Fruit fly (Drosophila melanogaster) whole organism, embryonic: Measurements from ENCODE around the gene PGAP2.
A peak's percentile ranks its signal among the peaks of the same experiment; 100 is the strongest.

Experiments
- CG10431 ChIP-seq: fragments of 200-800 bp; sonication (Bioruptor generic); optimal IDR thresholded peaks from 3 replicates; lab custom pipeline; 2018; ENCODE audit warnings: missing biosample characterization, mild to moderate bottlenecking, missing genetic modification characterization
- CG10959 ChIP-seq: fragments of 200-800 bp; sonication (Bioruptor generic); IDR thresholded peaks from 2 replicates; pipeline ENCODE4 v1.3.6; 2022; ENCODE audit warnings: missing biosample characterization, missing genetic modification characterization
- CG11085 ChIP-seq: fragments of 200-800 bp; sonication (Bioruptor generic); IDR thresholded peaks from 2 replicates; pipeline ENCODE4 v1.3.6; 2022; ENCODE audit warnings: missing biosample characterization, missing genetic modification characterization
- CG11247 ChIP-seq: fragments of 200-800 bp; sonication (Bioruptor generic); IDR thresholded peaks from 2 replicates; pipeline ENCODE4 v1.3.6; 2022; ENCODE audit warnings: missing biosample characterization, missing genetic modification characterization
- CG12104 ChIP-seq: fragments of 200-800 bp; sonication (Bioruptor generic); optimal IDR thresholded peaks from 3 replicates; lab custom pipeline; 2016; ENCODE audit warnings: missing biosample characterization, missing genetic modification characterization
- CG13894 ChIP-seq: fragments of 200-800 bp; sonication (Bioruptor generic); optimal IDR thresholded peaks from 3 replicates; lab custom pipeline; 2018; ENCODE audit warnings: missing biosample characterization, mild to moderate bottlenecking, missing genetic modification characterization, moderate library complexity
- CG1529 ChIP-seq: fragments of 200-800 bp; sonication (Bioruptor generic); optimal IDR thresholded peaks from 3 replicates; lab custom pipeline; 2018; ENCODE audit warnings: missing biosample characterization, missing genetic modification characterization
- CG1603 ChIP-seq: fragments of 200-800 bp; sonication (Bioruptor generic); optimal IDR thresholded peaks from 2 replicates; lab custom pipeline; 2019; ENCODE audit warnings: missing biosample characterization, mild to moderate bottlenecking, missing genetic modification characterization, moderate library complexity
- CG16779 ChIP-seq: fragments of 200-800 bp; sonication (Bioruptor generic); IDR thresholded peaks from 2 replicates; pipeline ENCODE4 v1.3.6; 2022; ENCODE audit warnings: missing biosample characterization, missing genetic modification characterization
- CG17912 ChIP-seq: fragments of 200-800 bp; sonication (Bioruptor generic); optimal IDR thresholded peaks from 2 replicates; lab custom pipeline; 2018; ENCODE audit warnings: missing biosample characterization, mild to moderate bottlenecking, missing genetic modification characterization
- CG2116 ChIP-seq: fragments of 200-800 bp; sonication (Bioruptor generic); optimal IDR thresholded peaks from 3 replicates; lab custom pipeline; 2018; ENCODE audit warnings: missing biosample characterization, mild to moderate bottlenecking, missing genetic modification characterization
- CG31224 ChIP-seq: fragments of 200-800 bp; sonication (Bioruptor generic); IDR thresholded peaks from 2 replicates; pipeline ENCODE4 v1.3.6; 2022; ENCODE audit warnings: missing biosample characterization, missing genetic modification characterization
- CG32767 ChIP-seq: fragments of 200-800 bp; sonication (Bioruptor generic); IDR thresholded peaks from 2 replicates; pipeline ENCODE4 v1.3.6; 2022; ENCODE audit warnings: missing biosample characterization, missing genetic modification characterization
- CG33557 ChIP-seq: fragments of 200-800 bp; sonication (Bioruptor generic); optimal IDR thresholded peaks from 2 replicates; lab custom pipeline; 2019; ENCODE audit warnings: missing biosample characterization, mild to moderate bottlenecking, missing genetic modification characterization, moderate library complexity
- CG34422 ChIP-seq: fragments of 200-800 bp; sonication (Bioruptor generic); IDR thresholded peaks from 3 replicates; pipeline ENCODE4 v1.3.6; 2022; ENCODE audit warnings: missing biosample characterization, missing genetic modification characterization
- CG4328 ChIP-seq: fragments of 200-800 bp; sonication (Bioruptor generic); optimal IDR thresholded peaks from 3 replicates; lab custom pipeline; 2017; ENCODE audit warnings: missing biosample characterization, missing genetic modification reagents, missing genetic modification characterization
- CG5953 ChIP-seq: fragments of 200-800 bp; sonication (Bioruptor generic); IDR thresholded peaks from 2 replicates; pipeline ENCODE4 v1.3.6; 2022; ENCODE audit warnings: missing biosample characterization, missing genetic modification characterization
- CG7271 ChIP-seq: fragments of 200-800 bp; sonication (Bioruptor generic); optimal IDR thresholded peaks from 2 replicates; lab custom pipeline; 2018; ENCODE audit warnings: missing biosample characterization, mild to moderate bottlenecking, missing genetic modification characterization, moderate library complexity
- CG8478 ChIP-seq: fragments of >200 bp; optimal IDR thresholded peaks from 2 replicates; lab custom pipeline; 2018
- D ChIP-seq, 2 experiments: fragments of 200-800 bp in 1 of 2; fragments of >200 bp in 1 of 2; sonication (Bioruptor generic) in 1 of 2; optimal IDR thresholded peaks; 2 replicates in 1 of 2; 3 replicates in 1 of 2; lab custom pipeline; 2017; ENCODE audit warnings: mild to moderate bottlenecking in 1 of 2, missing biosample characterization in 1 of 2, missing genetic modification characterization in 1 of 2, missing genetic modification reagents in 1 of 2
- Ets65A ChIP-seq: fragments of 200-800 bp; sonication (Bioruptor generic); peaks from one replicate; lab custom pipeline; 2016; ENCODE audit warnings: missing biosample characterization, missing genetic modification characterization
- Fer3 ChIP-seq: fragments of 200-800 bp; sonication (Bioruptor generic); optimal IDR thresholded peaks from 2 replicates; lab custom pipeline; 2018; ENCODE audit warnings: missing biosample characterization, mild to moderate bottlenecking, missing genetic modification characterization, moderate library complexity
- Hr3 ChIP-seq: fragments of 200-800 bp; sonication (Bioruptor generic); optimal IDR thresholded peaks from 3 replicates; lab custom pipeline; 2016; ENCODE audit warnings: missing biosample characterization, missing genetic modification characterization
- MESR4 ChIP-seq: fragments of 200-800 bp; sonication (Bioruptor generic); optimal IDR thresholded peaks from 2 replicates; lab custom pipeline; 2018; ENCODE audit warnings: missing biosample characterization, mild to moderate bottlenecking, missing genetic modification characterization, moderate library complexity
- NfI ChIP-seq: fragments of 200-800 bp; sonication (Bioruptor generic); optimal IDR thresholded peaks from 3 replicates; lab custom pipeline; 2018; ENCODE audit warnings: missing biosample characterization, mild to moderate bottlenecking, missing genetic modification characterization, moderate library complexity
- Sox102F ChIP-seq: fragments of 200-800 bp; sonication (Bioruptor generic); optimal IDR thresholded peaks from 2 replicates; lab custom pipeline; 2018; ENCODE audit warnings: missing biosample characterization, mild to moderate bottlenecking, missing genetic modification characterization, moderate library complexity
- ac ChIP-seq: fragments of 200-800 bp; sonication (Bioruptor generic); optimal IDR thresholded peaks from 3 replicates; lab custom pipeline; 2017; ENCODE audit warnings: missing biosample characterization, mild to moderate bottlenecking, missing genetic modification characterization
- amos ChIP-seq: fragments of 200-800 bp; sonication (Bioruptor generic); IDR thresholded peaks from 2 replicates; pipeline ENCODE4 v1.3.6; 2022; ENCODE audit warnings: missing biosample characterization, missing genetic modification characterization; ENCODE audit not compliant: partially characterized antibody
- ase ChIP-seq: fragments of 200-800 bp; sonication (Bioruptor generic); IDR thresholded peaks from 3 replicates; pipeline ENCODE4 v1.3.6; 2022; ENCODE audit warnings: missing biosample characterization, missing genetic modification characterization
- ato ChIP-seq: fragments of 200-800 bp; sonication (Bioruptor generic); IDR thresholded peaks from 2 replicates; pipeline ENCODE4 v1.3.6; 2022; ENCODE audit warnings: missing biosample characterization, missing genetic modification characterization; ENCODE audit not compliant: partially characterized antibody
- az2 ChIP-seq: fragments of 200-800 bp; sonication (Bioruptor generic); optimal IDR thresholded peaks from 3 replicates; lab custom pipeline; 2016; ENCODE audit warnings: missing biosample characterization, missing genetic modification characterization
- bsh ChIP-seq, 2 experiments: fragments of 200-800 bp; sonication (Bioruptor generic); optimal IDR thresholded peaks; 2 replicates each; lab custom pipeline; 2017 to 2018; ENCODE audit warnings: mild to moderate bottlenecking in 2 of 2, missing biosample characterization in 2 of 2, missing genetic modification characterization in 2 of 2, moderate library complexity in 1 of 2
- btn ChIP-seq: fragments of 200-800 bp; sonication (Bioruptor generic); optimal IDR thresholded peaks from 2 replicates; lab custom pipeline; 2016; ENCODE audit warnings: missing biosample characterization, missing genetic modification characterization
- chm ChIP-seq: fragments of 200-800 bp; sonication (Bioruptor generic); IDR thresholded peaks from 2 replicates; pipeline ENCODE4 v1.3.6; 2022; ENCODE audit warnings: missing biosample characterization, missing genetic modification characterization
- crc ChIP-seq: fragments of 200-800 bp; sonication (Bioruptor generic); optimal IDR thresholded peaks from 2 replicates; lab custom pipeline; 2016; ENCODE audit warnings: missing biosample characterization, missing genetic modification characterization
- dpn ChIP-seq, 2 experiments: fragments of 200-800 bp; sonication (Bioruptor generic); optimal IDR thresholded peaks; 3 replicates each; lab custom pipeline; 2016; ENCODE audit warnings: missing biosample characterization in 2 of 2, missing genetic modification characterization in 2 of 2
- ems ChIP-seq: fragments of 200-800 bp; sonication (Bioruptor generic); optimal IDR thresholded peaks from 3 replicates; lab custom pipeline; 2016; ENCODE audit warnings: missing biosample characterization, missing genetic modification characterization
- gfzf ChIP-seq: fragments of 200-800 bp; sonication (Bioruptor generic); optimal IDR thresholded peaks from 2 replicates; lab custom pipeline; 2016; ENCODE audit warnings: missing biosample characterization, mild to moderate bottlenecking, missing genetic modification characterization, moderate library complexity
- gsb ChIP-seq: fragments of 200-800 bp; sonication (Bioruptor generic); IDR thresholded peaks from 2 replicates; pipeline ENCODE4 v1.3.6; 2022; ENCODE audit warnings: missing biosample characterization, missing genetic modification characterization
- hkb ChIP-seq, 2 experiments: fragments of 200-800 bp in 1 of 2; fragments of >200 bp in 1 of 2; sonication (Bioruptor generic) in 1 of 2; IDR thresholded peaks in 1 of 2; optimal IDR thresholded peaks in 1 of 2; 2 replicates each; pipeline versions ENCODE4 v1.3.6 to Lab custom; 2017 to 2022; ENCODE audit warnings: missing biosample characterization in 1 of 2, missing genetic modification characterization in 1 of 2
- ken ChIP-seq: fragments of 200-800 bp; sonication (Bioruptor generic); IDR thresholded peaks from 3 replicates; pipeline ENCODE4 v1.3.6; 2022; ENCODE audit warnings: missing biosample characterization, missing genetic modification characterization
- maf-S ChIP-seq: fragments of 200-800 bp; sonication (Bioruptor generic); optimal IDR thresholded peaks from 2 replicates; lab custom pipeline; 2016; ENCODE audit warnings: missing biosample characterization, missing genetic modification characterization
- mirr ChIP-seq: fragments of 200-800 bp; sonication (Bioruptor generic); optimal IDR thresholded peaks from 3 replicates; lab custom pipeline; 2018; ENCODE audit warnings: missing biosample characterization, mild to moderate bottlenecking, missing genetic modification characterization
- nmo ChIP-seq: fragments of 200-800 bp; sonication (Bioruptor generic); optimal IDR thresholded peaks from 2 replicates; lab custom pipeline; 2018; ENCODE audit warnings: missing biosample characterization, mild to moderate bottlenecking, missing genetic modification characterization, moderate library complexity
- oc ChIP-seq: fragments of 200-800 bp; sonication (Bioruptor generic); optimal IDR thresholded peaks from 2 replicates; lab custom pipeline; 2018; ENCODE audit warnings: missing biosample characterization, mild to moderate bottlenecking, missing genetic modification characterization, moderate library complexity
- otp ChIP-seq: fragments of 200-800 bp; sonication (Bioruptor generic); IDR thresholded peaks from 3 replicates; pipeline ENCODE4, ENCODE4 v1.3.6; 2022; ENCODE audit warnings: missing biosample characterization, missing genetic modification characterization
- ranshi ChIP-seq: fragments of 200-800 bp; sonication (Bioruptor generic); IDR thresholded peaks from 2 replicates; pipeline ENCODE4 v1.3.6; 2022; ENCODE audit warnings: missing biosample characterization, missing genetic modification characterization
- tll ChIP-seq, 2 experiments: fragments of 200-800 bp in 1 of 2; fragments of >200 bp in 1 of 2; sonication (Bioruptor generic) in 1 of 2; optimal IDR thresholded peaks; 2 replicates each; lab custom pipeline; 2017 to 2019; ENCODE audit warnings: missing biosample characterization in 2 of 2, missing genetic modification characterization in 2 of 2, mild to moderate bottlenecking in 1 of 2, moderate library complexity in 1 of 2

The PGAP2 gene

DNA sequence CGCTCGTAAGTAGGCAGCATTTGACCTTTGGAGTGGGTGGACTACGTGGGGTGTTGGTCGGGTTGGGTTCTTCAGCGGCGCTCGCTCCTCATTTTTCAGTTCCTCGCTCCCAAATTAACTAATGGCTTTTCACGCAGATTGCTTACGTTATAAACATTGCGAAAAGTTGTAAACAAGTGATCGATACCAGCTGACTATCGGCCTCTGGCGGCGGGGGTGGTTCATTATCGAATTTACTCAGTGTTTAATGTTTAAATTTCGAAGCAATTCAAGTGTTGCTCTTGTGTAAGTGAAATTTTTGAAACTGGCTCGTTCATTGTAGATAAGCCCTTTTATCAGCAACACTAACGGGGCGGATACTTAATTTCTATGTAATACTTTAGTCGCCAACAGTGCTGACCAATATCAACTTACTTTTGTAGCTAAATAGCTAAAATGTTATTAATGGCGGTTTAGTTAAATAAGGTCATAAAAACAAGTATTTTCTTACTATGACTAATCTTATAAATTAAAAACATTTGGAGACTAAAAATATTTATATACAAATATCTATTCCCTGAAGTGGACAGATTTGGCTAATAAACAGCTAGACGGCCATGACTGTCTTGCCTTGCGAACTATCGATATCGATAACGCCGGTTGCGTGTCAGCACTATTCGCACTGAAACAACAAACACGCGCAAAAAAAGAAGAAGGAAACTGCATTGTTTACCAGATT lies at the start of gene PGAP2, which contains the start of gene Clp (continued):
- TF ChIP-seq CG5953 (no peak), CG1529 (GFP tag; lab: Kevin White, UChicago) (peak; percentile 26), btn (no peak), CG10959 (peak; percentile 40; the same call in 1 of the 2 replicates), hkb (optimal IDR thresholded peaks at IDR 0.05; lab: Kevin White, UChicago) (no peak), hkb (GFP tag; IDR thresholded peaks at IDR 0.05; lab: Robert Waterston, UW) (peak; percentile 58; the same call in 1 of the 2 replicates), NfI (GFP tag; lab: Kevin White, UChicago) (peak; percentile 61), Hr3 (GFP tag; lab: Kevin White, UChicago) (peak; percentile 76), CG2116 (peak; percentile 72), bsh (GFP tag; optimal IDR thresholded peaks at IDR 0.05; lab: Kevin White, UChicago) (peak in 1 of 2 experiments; percentile 72), ac (no peak), dpn (GFP tag; optimal IDR thresholded peaks at IDR 0.05; lab: Kevin White, UChicago) (peak; percentile 50 to 77), CG12104 (peak; percentile 79), ken (GFP tag; lab: Robert Waterston, UW) (peak; percentile 75), gfzf (GFP tag; lab: Kevin White, UChicago) (no peak), CG8478 (lab: Kevin White, UChicago) (no peak), Sox102F (GFP tag; lab: Kevin White, UChicago) (peak; percentile 76), amos (peak; percentile 11; the same call in 1 of the 2 replicates), maf-S (peak; percentile 3), CG16779 (GFP tag; lab: Robert Waterston, UW) (no peak), CG11085 (GFP tag; lab: Robert Waterston, UW) (peak; percentile 75), CG32767 (peak; percentile 71; the same call in 1 of the 2 replicates), CG7271 (tag; lab: Kevin White, UChicago) (peak; percentile 5), Ets65A (peak; percentile 95), CG11247 (GFP tag; lab: Robert Waterston, UW) (peak; percentile 46; the same call in 1 of the 2 replicates), ems (GFP tag; lab: Kevin White, UChicago) (peak; percentile 41), gsb (GFP tag; lab: Robert Waterston, UW) (no peak), ase (GFP tag; lab: Robert Waterston, UW) (peak; percentile 65), ranshi (GFP tag; lab: Robert Waterston, UW) (peak; percentile 69), CG17912 (GFP tag; lab: Kevin White, UChicago) (no peak), mirr (GFP tag; lab: Kevin White, UChicago) (peak; percentile 22), oc (tag; lab: Kevin White, UChicago) (peak; percentile 38), ato (GFP tag; lab: Robert Waterston, UW) (peak; percentile 31; the same call in 1 of the 2 replicates), D (optimal IDR thresholded peaks at IDR 0.05; lab: Kevin White, UChicago) (no peak), D (GFP tag; optimal IDR thresholded peaks at IDR 0.05; lab: Kevin White, UChicago) (peak; percentile 41), MESR4 (GFP tag; lab: Kevin White, UChicago) (no peak), CG1603 (tag; lab: Kevin White, UChicago) (peak; percentile 48), crc (GFP tag; lab: Kevin White, UChicago) (no peak), chm (GFP tag; lab: Robert Waterston, UW) (no peak), CG34422 (peak; percentile 84), az2 (GFP tag; lab: Kevin White, UChicago) (peak; percentile 64), Fer3 (tag; lab: Kevin White, UChicago) (peak; percentile 78), CG33557 (peak; percentile 53), tll (GFP tag; optimal IDR thresholded peaks at IDR 0.05; lab: Kevin White, UChicago) (no peak), CG4328 (GFP tag; lab: Kevin White, UChicago) (peak; percentile 48), otp (0 out of 3 replicates have a peak, but pooled peaks have one; percentile 26), nmo (GFP tag; lab: Kevin White, UChicago) (peak; percentile 87), CG31224 (GFP tag; lab: Robert Waterston, UW) (peak; percentile 67), CG10431 (GFP tag; lab: Kevin White, UChicago) (no peak), CG13894 (tag; lab: Kevin White, UChicago) (no peak)
